4 worm cellular contexts compared by ENCODE assay signal in the genomic region with DNA sequence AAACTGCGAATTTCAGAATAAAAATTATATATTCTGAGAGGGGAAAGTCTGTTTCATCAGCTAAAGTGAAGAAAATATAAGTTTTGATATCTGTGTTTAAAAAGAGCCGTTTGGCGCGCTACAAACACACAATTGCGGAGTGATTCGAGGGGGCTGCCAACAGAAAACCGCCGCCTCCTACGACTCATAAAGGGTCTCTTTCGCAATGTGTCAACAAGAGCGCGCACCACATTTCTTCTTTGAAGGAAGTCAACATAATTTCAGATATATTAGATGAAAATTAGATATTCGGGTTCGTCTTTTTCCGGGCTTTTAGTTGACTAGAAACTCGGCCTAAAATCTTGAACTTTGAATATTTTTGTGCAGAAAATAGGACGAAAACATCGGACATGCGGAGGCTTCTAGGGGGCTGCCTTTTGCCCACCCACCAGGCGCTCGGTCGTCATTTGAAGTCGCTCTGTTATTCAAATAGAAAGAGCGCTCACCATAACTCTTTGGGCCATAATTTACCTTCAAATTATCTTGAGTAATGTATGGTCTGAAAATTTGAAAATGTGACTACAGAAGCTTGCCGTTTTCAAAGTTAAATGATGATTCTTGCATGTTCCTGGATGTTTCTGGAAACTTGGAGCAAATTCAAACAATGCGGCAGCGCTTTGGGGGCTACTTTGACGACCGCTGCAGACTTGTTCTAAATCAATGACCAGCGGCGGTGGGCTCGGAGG.
A peak's percentile ranks its signal among the peaks of the same experiment; 100 is the strongest.
TF ChIP-seq lines count a peak whose summit lies in the region.

No protein-coding gene starts in this region.

TF ChIP-seq in whole organism, L2 larva, 48 proteins besides CTCF, POLR2A, EP300 and RAD21 (continues in another document):
- TF ChIP-seq ztf-1 (GFP tag; conservative IDR thresholded peaks at IDR 0.05; lab: Robert Waterston, UW): 0 out of 2 replicates have a peak, but pooled peaks have one; percentile 91
- TF ChIP-seq ztf-11 (tag; optimal IDR thresholded peaks at IDR 0.05; lab: Kevin White, UChicago): peak; percentile 75
- peak; percentile 74 for TF ChIP-seq ceh-16 (tag; optimal IDR thresholded peaks at IDR 0.05; lab: Kevin White, UChicago)
- no peak for TF ChIP-seq R02D3.7 (tag; optimal IDR thresholded peaks at IDR 0.05; lab: Kevin White, UChicago)
- TF ChIP-seq nhr-25 (tag; optimal IDR thresholded peaks at IDR 0.05; lab: Kevin White, UChicago): peak; percentile 97
- no peak for TF ChIP-seq lin-39 (tag; optimal IDR thresholded peaks at IDR 0.05; lab: Kevin White, UChicago)
- TF ChIP-seq egl-27 (tag; optimal IDR thresholded peaks at IDR 0.05; lab: Kevin White, UChicago): peak; percentile 43
- TF ChIP-seq gmeb-1 (tag; optimal IDR thresholded peaks at IDR 0.05; lab: Kevin White, UChicago): peak; percentile 83
- TF ChIP-seq F13H6.1 (tag; optimal IDR thresholded peaks at IDR 0.05; lab: Kevin White, UChicago): peak; percentile 98
- TF ChIP-seq nhr-237 (tag; optimal IDR thresholded peaks at IDR 0.05; lab: Kevin White, UChicago): peak; percentile 76
- no peak for TF ChIP-seq nhr-12 (tag; optimal IDR thresholded peaks at IDR 0.05; lab: Kevin White, UChicago)
- TF ChIP-seq sem-4 (tag; optimal IDR thresholded peaks at IDR 0.05; lab: Kevin White, UChicago): peak; percentile 84
- peak; percentile 62 for TF ChIP-seq nhr-6 (tag; optimal IDR thresholded peaks at IDR 0.05; lab: Kevin White, UChicago)
- TF ChIP-seq ZK546.5 (tag; optimal IDR thresholded peaks at IDR 0.05; lab: Kevin White, UChicago): peak; percentile 66
- TF ChIP-seq zag-1 (tag; optimal IDR thresholded peaks at IDR 0.05; lab: Kevin White, UChicago): peak; percentile 44
- TF ChIP-seq ceh-82 (tag; optimal IDR thresholded peaks at IDR 0.05; lab: Kevin White, UChicago): peak; percentile 11
- TF ChIP-seq nhr-11 (tag; optimal IDR thresholded peaks at IDR 0.05; lab: Kevin White, UChicago): peak; percentile 89
- TF ChIP-seq blmp-1 (tag; optimal IDR thresholded peaks at IDR 0.05; lab: Kevin White, UChicago; ENCODE audit: insufficient read depth): peak; percentile 71
- TF ChIP-seq skn-1 (tag; optimal IDR thresholded peaks at IDR 0.05; lab: Kevin White, UChicago): peak; percentile 64
- peak; percentile 47 for TF ChIP-seq lin-11 (tag; optimal IDR thresholded peaks at IDR 0.05; lab: Kevin White, UChicago)

TF ChIP-seq in whole organism, L4 larva, 104 proteins besides CTCF, POLR2A, EP300 and RAD21 (continues in another document):
- TF ChIP-seq tag-97 (GFP tag; IDR thresholded peaks at IDR 0.05; lab: Robert Waterston, UW) (0 out of 2 replicates have a peak, but pooled peaks have one; percentile 42), rbr-2 (tag; optimal IDR thresholded peaks at IDR 0.05; lab: Kevin White, UChicago) (peak; percentile 97), mdt-29 (GFP tag; IDR thresholded peaks at IDR 0.05; lab: Robert Waterston, UW) (peak; percentile 94), daf-19 (GFP tag; conservative IDR thresholded peaks at IDR 0.05; lab: Robert Waterston, UW) (peak; percentile 92), dmd-8 (GFP tag; IDR thresholded peaks at IDR 0.05; lab: Robert Waterston, UW) (no peak), F26F4.8 (GFP tag; conservative IDR thresholded peaks at IDR 0.05; lab: Robert Waterston, UW) (no peak), ama-1 (optimal IDR thresholded peaks at IDR 0.05; lab: Kevin White, UChicago) (no peak), dmd-6 (GFP tag; IDR thresholded peaks at IDR 0.05; lab: Robert Waterston, UW) (peak; percentile 83), nhr-77 (tag; optimal IDR thresholded peaks at IDR 0.05; lab: Kevin White, UChicago) (peak; percentile 91), lin-38 (GFP tag; IDR thresholded peaks at IDR 0.05; lab: Robert Waterston, UW) (peak; percentile 79), arid-1 (GFP tag; conservative IDR thresholded peaks at IDR 0.05; lab: Robert Waterston, UW) (peak; percentile 61; the same call in 1 of the 2 replicates), ces-1 (GFP tag; optimal IDR thresholded peaks at IDR 0.05; lab: Kevin White, UChicago) (no peak), unc-130 (GFP tag; optimal IDR thresholded peaks at IDR 0.05; lab: Kevin White, UChicago) (no peak), jun-1 (tag; optimal IDR thresholded peaks at IDR 0.05; lab: Kevin White, UChicago) (peak; percentile 74), daf-16 (GFP tag; optimal IDR thresholded peaks at IDR 0.05; lab: Kevin White, UChicago) (peak; percentile 83 to 85), daf-16 (tag; optimal IDR thresholded peaks at IDR 0.05; lab: Kevin White, UChicago) (peak; percentile 77), hif-1 (tag; optimal IDR thresholded peaks at IDR 0.05; lab: Kevin White, UChicago) (peak; percentile 84 to 94), nhr-42 (GFP tag; IDR thresholded peaks at IDR 0.05; lab: Robert Waterston, UW) (peak; percentile 91), nhr-41 (GFP tag; IDR thresholded peaks at IDR 0.05; lab: Robert Waterston, UW) (no peak), mes-2 (tag; optimal IDR thresholded peaks at IDR 0.05; lab: Kevin White, UChicago; ENCODE audit: poor library complexity, severe bottlenecking) (peak; percentile 68), daf-8 (GFP tag; IDR thresholded peaks at IDR 0.05; lab: Robert Waterston, UW) (peak; percentile 91)

TF ChIP-seq in whole organism, late embryonic, 69 proteins besides CTCF, POLR2A, EP300 and RAD21 (continues in another document):
- peak; percentile 99 for TF ChIP-seq ceh-14 (tag; optimal IDR thresholded peaks at IDR 0.05; lab: Kevin White, UChicago)
- TF ChIP-seq K02D7.2 (tag; optimal IDR thresholded peaks at IDR 0.05; lab: Kevin White, UChicago): peak; percentile 96
- TF ChIP-seq ref-2 (tag; optimal IDR thresholded peaks at IDR 0.05; lab: Kevin White, UChicago): peak; percentile 100
- TF ChIP-seq T23F11.4 (GFP tag; optimal IDR thresholded peaks at IDR 0.05; lab: Kevin White, UChicago): peak; percentile 99
- TF ChIP-seq ceh-45 (GFP tag; IDR thresholded peaks at IDR 0.05; lab: Robert Waterston, UW): peak; percentile 53; the same call in 1 of the 2 replicates
- TF ChIP-seq sdc-2 (tag; optimal IDR thresholded peaks at IDR 0.05; lab: Kevin White, UChicago): peak; percentile 90
- peak; percentile 98 for TF ChIP-seq F13H6.1 (tag; optimal IDR thresholded peaks at IDR 0.05; lab: Kevin White, UChicago)
- peak; percentile 100 for TF ChIP-seq rnt-1 (tag; optimal IDR thresholded peaks at IDR 0.05; lab: Kevin White, UChicago)
- TF ChIP-seq dmd-4 (tag; optimal IDR thresholded peaks at IDR 0.05; lab: Kevin White, UChicago; ENCODE audit: borderline replicate concordance): peak; percentile 86
- TF ChIP-seq ztf-16 (tag; optimal IDR thresholded peaks at IDR 0.05; lab: Kevin White, UChicago): peak; percentile 99
- TF ChIP-seq sox-4 (tag; optimal IDR thresholded peaks at IDR 0.05; lab: Kevin White, UChicago): peak; percentile 92
- peak; percentile 99 for TF ChIP-seq tbx-2 (tag; optimal IDR thresholded peaks at IDR 0.05; lab: Kevin White, UChicago)
- TF ChIP-seq madf-2 (tag; optimal IDR thresholded peaks at IDR 0.05; lab: Kevin White, UChicago): peak; percentile 94
- peak; percentile 99 for TF ChIP-seq unc-86 (tag; optimal IDR thresholded peaks at IDR 0.05; lab: Kevin White, UChicago)
- peak; percentile 76 for TF ChIP-seq tbx-7 (tag; optimal IDR thresholded peaks at IDR 0.05; lab: Kevin White, UChicago)
- TF ChIP-seq nfya-1 (tag; optimal IDR thresholded peaks at IDR 0.05; lab: Kevin White, UChicago): peak; percentile 95
- peak; percentile 97 for TF ChIP-seq unc-42 (tag; optimal IDR thresholded peaks at IDR 0.05; lab: Kevin White, UChicago)
- peak; percentile 94 for TF ChIP-seq pqm-1 (tag; optimal IDR thresholded peaks at IDR 0.05; lab: Kevin White, UChicago)
- TF ChIP-seq eyg-1 (tag; optimal IDR thresholded peaks at IDR 0.05; lab: Kevin White, UChicago): peak; percentile 92
- peak; percentile 94 for TF ChIP-seq pax-1 (tag; optimal IDR thresholded peaks at IDR 0.05; lab: Kevin White, UChicago)
- TF ChIP-seq ttx-3 (tag; optimal IDR thresholded peaks at IDR 0.05; lab: Kevin White, UChicago): peak; percentile 93
- TF ChIP-seq hlh-13 (GFP tag; optimal IDR thresholded peaks at IDR 0.05; lab: Kevin White, UChicago): peak; percentile 5

TF ChIP-seq in whole organism, mixed stage, embryonic, 35 proteins besides CTCF, POLR2A, EP300 and RAD21 (continues in another document):
- TF ChIP-seq pha-4 (tag; optimal IDR thresholded peaks at IDR 0.05; lab: Kevin White, UChicago) (peak; percentile 80), tbx-8 (GFP tag; optimal IDR thresholded peaks at IDR 0.05; lab: Kevin White, UChicago) (peak; percentile 99), ceh-83 (GFP tag; optimal IDR thresholded peaks at IDR 0.05; lab: Kevin White, UChicago) (peak; percentile 97), lin-13 (tag; optimal IDR thresholded peaks at IDR 0.05; lab: Kevin White, UChicago) (peak; percentile 97), M03D4.4 (tag; optimal IDR thresholded peaks at IDR 0.05; lab: Kevin White, UChicago) (peak; percentile 98), ztf-11 (tag; optimal IDR thresholded peaks at IDR 0.05; lab: Kevin White, UChicago) (peak; percentile 94), unc-39 (tag; optimal IDR thresholded peaks at IDR 0.05; lab: Kevin White, UChicago) (peak; percentile 95), drap-1 (GFP tag; optimal IDR thresholded peaks at IDR 0.05; lab: Kevin White, UChicago) (peak; percentile 95), nhr-2 (tag; optimal IDR thresholded peaks at IDR 0.05; lab: Kevin White, UChicago) (peak; percentile 59), nhr-12 (tag; optimal IDR thresholded peaks at IDR 0.05; lab: Kevin White, UChicago) (peak; percentile 81), nhr-28 (tag; optimal IDR thresholded peaks at IDR 0.05; lab: Kevin White, UChicago) (peak; percentile 76), ceh-43 (GFP tag; optimal IDR thresholded peaks at IDR 0.05; lab: Kevin White, UChicago) (peak; percentile 97), hlh-1 (tag; optimal IDR thresholded peaks at IDR 0.05; lab: Kevin White, UChicago) (peak; percentile 72), elt-3 (tag; optimal IDR thresholded peaks at IDR 0.05; lab: Kevin White, UChicago) (peak; percentile 84), mep-1 (tag; optimal IDR thresholded peaks at IDR 0.05; lab: Kevin White, UChicago) (peak; percentile 97), zip-8 (tag; optimal IDR thresholded peaks at IDR 0.05; lab: Kevin White, UChicago) (no peak), mab-5 (tag; optimal IDR thresholded peaks at IDR 0.05; lab: Kevin White, UChicago) (no peak), ces-1 (GFP tag; optimal IDR thresholded peaks at IDR 0.05; lab: Kevin White, UChicago) (peak; percentile 82), cnd-1 (tag; optimal IDR thresholded peaks at IDR 0.05; lab: Kevin White, UChicago) (peak; percentile 97), nhr-237 (tag; optimal IDR thresholded peaks at IDR 0.05; lab: Kevin White, UChicago) (peak; percentile 98), snpc-4 (tag; optimal IDR thresholded peaks at IDR 0.05; lab: Kevin White, UChicago) (no peak), sem-2 (GFP tag; optimal IDR thresholded peaks at IDR 0.05; lab: Kevin White, UChicago) (peak; percentile 83), unc-120 (tag; optimal IDR thresholded peaks at IDR 0.05; lab: Kevin White, UChicago; ENCODE audit: poor library complexity, severe bottlenecking) (peak; percentile 100), unc-62 (GFP tag; optimal IDR thresholded peaks at IDR 0.05; lab: Kevin White, UChicago) (peak; percentile 96), elt-1 (tag; optimal IDR thresholded peaks at IDR 0.05; lab: Kevin White, UChicago; ENCODE audit: borderline replicate concordance, insufficient read depth) (peak; percentile 11)
